Worm (Caenorhabditis elegans) whole organism, young adult: ENCODE results near the gene irld-34.

ENCODE experiments used
- B0035.1 ChIP-seq: sonication (generic microtip); optimal IDR thresholded peaks from 2 replicates; lab custom pipeline; 2016; ENCODE audit warnings: missing genetic modification characterization, mild to moderate bottlenecking, missing compliant biosample characterization, missing genotype, missing genetic modification reagents
- B0336.3 ChIP-seq: fragments of 200-800 bp; sonication (Bioruptor generic); IDR thresholded peaks from 2 replicates; pipeline ENCODE4 v1.3.6; 2022; ENCODE audit warnings: missing genetic modification characterization, missing compliant biosample characterization
- C06A6.2 ChIP-seq: fragments of 200-800 bp; sonication (Bioruptor generic); conservative IDR thresholded peaks from 2 replicates; pipeline ENCODE4 v1.3.6; 2022; ENCODE audit warnings: missing genetic modification characterization, missing compliant biosample characterization
- F49E8.2 ChIP-seq: sonication (generic microtip); optimal IDR thresholded peaks from 3 replicates; lab custom pipeline; 2017; ENCODE audit warnings: missing genetic modification characterization, mild to moderate bottlenecking, missing compliant biosample characterization, antibody characterized with exemption, moderate library complexity; ENCODE audit not compliant: insufficient read depth
- F52B5.7 ChIP-seq: sonication (generic microtip); optimal IDR thresholded peaks from 2 replicates; lab custom pipeline; 2016; ENCODE audit warnings: mild to moderate bottlenecking, missing genetic modification characterization, missing compliant biosample characterization
- F57C9.4 ChIP-seq: sonication (generic microtip); optimal IDR thresholded peaks from 2 replicates; lab custom pipeline; 2017; ENCODE audit warnings: mild to moderate bottlenecking, missing genetic modification characterization, missing compliant biosample characterization
- T26A5.8 ChIP-seq: sonication (generic microtip); optimal IDR thresholded peaks from 2 replicates; lab custom pipeline; 2016; ENCODE audit warnings: missing genetic modification characterization, missing compliant biosample characterization
- Y53F4B.3 ChIP-seq: fragments of 200-800 bp; sonication (Bioruptor generic); IDR thresholded peaks from 2 replicates; pipeline ENCODE4 v1.3.6; 2022; ENCODE audit warnings: missing genetic modification reagents, missing genetic modification characterization, missing compliant biosample characterization
- Y53G8AR.9 ChIP-seq: fragments of 200-800 bp; sonication (Bioruptor generic); conservative IDR thresholded peaks from 2 replicates; pipeline ENCODE4 v1.3.6; 2022; ENCODE audit warnings: missing genetic modification reagents, missing genetic modification characterization, missing compliant biosample characterization
- attf-3 ChIP-seq: fragments of 200-800 bp; sonication (Bioruptor generic); conservative IDR thresholded peaks from 2 replicates; pipeline ENCODE4 v1.3.6; 2022; ENCODE audit warnings: missing genetic modification reagents, missing genetic modification characterization, missing compliant biosample characterization
- attf-6 ChIP-seq: fragments of 200-800 bp; sonication (Bioruptor generic); IDR thresholded peaks from 2 replicates; pipeline ENCODE4 v1.3.6; 2022; ENCODE audit warnings: missing genetic modification reagents, missing genetic modification characterization, missing compliant biosample characterization
- ccch-3 ChIP-seq: fragments of 200-800 bp; sonication (Bioruptor generic); optimal IDR thresholded peaks from 2 replicates; lab custom pipeline; 2018; ENCODE audit warnings: mild to moderate bottlenecking, missing genetic modification characterization, missing compliant biosample characterization
- ceh-27 ChIP-seq: fragments of 200-800 bp; sonication (Bioruptor generic); optimal IDR thresholded peaks from 2 replicates; lab custom pipeline; 2018; ENCODE audit warnings: mild to moderate bottlenecking, missing genetic modification characterization, moderate library complexity, missing compliant biosample characterization
- ceh-58 ChIP-seq: fragments of 200-800 bp; sonication (Bioruptor generic); IDR thresholded peaks from 2 replicates; pipeline ENCODE4 v1.3.6; 2022; ENCODE audit warnings: missing genetic modification characterization, missing compliant biosample characterization
- ceh-79 ChIP-seq: sonication (generic microtip); optimal IDR thresholded peaks from 2 replicates; lab custom pipeline; 2017; ENCODE audit warnings: mild to moderate bottlenecking, missing genetic modification characterization, missing compliant biosample characterization
- chd-7 ChIP-seq: sonication (generic microtip); optimal IDR thresholded peaks from 2 replicates; lab custom pipeline; 2016; ENCODE audit warnings: mild to moderate bottlenecking, missing genetic modification characterization, moderate library complexity, missing compliant biosample characterization
- dpff-1 ChIP-seq: sonication (generic microtip); optimal IDR thresholded peaks from 2 replicates; lab custom pipeline; 2017; ENCODE audit warnings: mild to moderate bottlenecking, missing genetic modification characterization, missing compliant biosample characterization
- egl-18 ChIP-seq: fragments of 200-800 bp; sonication (Bioruptor generic); IDR thresholded peaks from 2 replicates; pipeline ENCODE4 v1.3.6; 2022; ENCODE audit warnings: missing genetic modification reagents, missing genetic modification characterization, missing compliant biosample characterization
- egrh-3 ChIP-seq: fragments of 200-800 bp; sonication (Bioruptor generic); IDR thresholded peaks from 2 replicates; pipeline ENCODE4 v1.3.6; 2022; ENCODE audit warnings: missing genetic modification reagents, missing genetic modification characterization, missing compliant biosample characterization
- ekl-4 ChIP-seq: fragments of 200-800 bp; sonication (Bioruptor generic); IDR thresholded peaks from 2 replicates; pipeline ENCODE4 v1.3.6; 2022; ENCODE audit warnings: missing genetic modification reagents, missing genetic modification characterization, missing compliant biosample characterization
- fkh-3 ChIP-seq: sonication (generic microtip); optimal IDR thresholded peaks from 2 replicates; lab custom pipeline; 2016; ENCODE audit warnings: mild to moderate bottlenecking, missing genetic modification characterization, missing compliant biosample characterization
- gei-17 ChIP-seq: fragments of 200-800 bp; sonication (Bioruptor generic); optimal IDR thresholded peaks from 2 replicates; lab custom pipeline; 2018; ENCODE audit warnings: mild to moderate bottlenecking, missing genetic modification characterization, missing compliant biosample characterization
- hlh-26 ChIP-seq: fragments of 200-800 bp; sonication (Bioruptor generic); conservative IDR thresholded peaks from 2 replicates; pipeline ENCODE4 v1.3.6; 2022; ENCODE audit warnings: missing genetic modification reagents, missing genetic modification characterization, missing compliant biosample characterization
- lin-26 ChIP-seq: fragments of 200-800 bp; sonication (Bioruptor generic); IDR thresholded peaks from 2 replicates; pipeline ENCODE4 v1.3.6; 2022; ENCODE audit warnings: missing genetic modification reagents, missing genetic modification characterization, missing compliant biosample characterization
- lin-35 ChIP-seq, 3 experiments: fragments of 150-350 bp in 2 of 3; sonication (generic microtip) in 1 of 3; optimal IDR thresholded peaks; 2 replicates each; lab custom pipeline; 2014 to 2018; ENCODE audit warnings: missing biosample characterization in 3 of 3, missing genetic modification characterization in 3 of 3, missing genetic modification reagents in 3 of 3
- madf-10 ChIP-seq: sonication (generic microtip); optimal IDR thresholded peaks from 2 replicates; lab custom pipeline; 2016; ENCODE audit warnings: mild to moderate bottlenecking, missing genetic modification characterization, missing compliant biosample characterization
- madf-8 ChIP-seq: fragments of 200-800 bp; sonication (Bioruptor generic); conservative IDR thresholded peaks from 2 replicates; pipeline ENCODE4 v1.3.6; 2022; ENCODE audit warnings: missing genetic modification reagents, missing genetic modification characterization, missing compliant biosample characterization
- mxl-1 ChIP-seq: sonication (generic microtip); optimal IDR thresholded peaks from 2 replicates; lab custom pipeline; 2016; ENCODE audit warnings: missing genetic modification characterization, missing compliant biosample characterization
- nhr-179 ChIP-seq: sonication (generic microtip); optimal IDR thresholded peaks from 2 replicates; lab custom pipeline; 2016; ENCODE audit warnings: mild to moderate bottlenecking, missing genetic modification characterization, missing compliant biosample characterization
- pbrm-1 ChIP-seq: fragments of 200-800 bp; sonication (Bioruptor generic); IDR thresholded peaks from 2 replicates; pipeline ENCODE4 v1.3.6; 2022; ENCODE audit warnings: missing genetic modification reagents, missing genetic modification characterization, missing compliant biosample characterization
- rec-8 ChIP-seq, 2 experiments: sonication (generic microtip); optimal IDR thresholded peaks; 2 replicates each; lab custom pipeline; 2016; ENCODE audit warnings: mild to moderate bottlenecking in 2 of 2, missing genetic modification characterization in 2 of 2, missing genetic modification reagents in 2 of 2, missing genotype in 2 of 2, missing biosample characterization in 1 of 2, missing compliant biosample characterization in 1 of 2, moderate library complexity in 1 of 2
- repo-1 ChIP-seq: sonication (generic microtip); optimal IDR thresholded peaks from 2 replicates; lab custom pipeline; 2017; ENCODE audit warnings: mild to moderate bottlenecking, missing genetic modification characterization, missing compliant biosample characterization
- snpc-1.1 ChIP-seq: sonication (generic microtip); optimal IDR thresholded peaks from 2 replicates; lab custom pipeline; 2017; ENCODE audit warnings: missing genetic modification characterization, mild to moderate bottlenecking, missing compliant biosample characterization, antibody characterized with exemption, moderate library complexity, missing genotype, missing genetic modification reagents; ENCODE audit not compliant: insufficient read depth
- snpc-1.3 ChIP-seq: sonication (generic microtip); optimal IDR thresholded peaks from 2 replicates; lab custom pipeline; 2017; ENCODE audit warnings: missing genetic modification characterization, mild to moderate bottlenecking, missing compliant biosample characterization, antibody characterized with exemption, moderate library complexity, missing genotype, missing genetic modification reagents; ENCODE audit not compliant: insufficient read depth
- sptf-2 ChIP-seq: fragments of 200-800 bp; sonication (Bioruptor generic); optimal IDR thresholded peaks from 2 replicates; lab custom pipeline; 2018; ENCODE audit warnings: mild to moderate bottlenecking, missing genetic modification characterization, missing compliant biosample characterization
- unc-62 ChIP-seq: fragments of 150-350 bp; optimal IDR thresholded peaks from 2 replicates; lab custom pipeline; 2014; ENCODE audit warnings: missing biosample characterization, missing genetic modification reagents, missing genetic modification characterization
- zfh-2 ChIP-seq: fragments of 200-800 bp; sonication (Bioruptor generic); conservative IDR thresholded peaks from 2 replicates; pipeline ENCODE4 v1.3.6; 2022; ENCODE audit warnings: missing genetic modification reagents, missing genetic modification characterization, missing compliant biosample characterization
- ztf-26 ChIP-seq: sonication (generic microtip); optimal IDR thresholded peaks from 2 replicates; lab custom pipeline; 2017; ENCODE audit warnings: missing genetic modification characterization, missing compliant biosample characterization

Gene irld-34

ce11 chrIII:9199605-9200004, 44.7 kb downstream of the irld-34 start, which contains the start of gene ZC84.6:
TSS of gene ZC84.6 (minus strand) at chrIII:9199705.
- TF ChIP-seq ztf-26 (tag; lab: Kevin White, UChicago) (no peak), nhr-179 (tag; lab: Kevin White, UChicago) (no peak), mxl-1 (tag; lab: Kevin White, UChicago) (no peak), madf-10 (no peak), lin-35 (GFP tag; optimal IDR thresholded peaks at IDR 0.05; lab: Kevin White, UChicago) (no peak), chd-7 (tag; lab: Kevin White, UChicago) (no peak), gei-17 (no peak), F49E8.2 (tag; lab: Kevin White, UChicago) (no peak), Y53G8AR.9 (GFP tag; lab: Robert Waterston, UW) (no peak), fkh-3 (no peak), hlh-26 (GFP tag; lab: Robert Waterston, UW) (no peak)

- TF ChIP-seq madf-8 (GFP tag; lab: Robert Waterston, UW) (no peak), egrh-3 (GFP tag; lab: Robert Waterston, UW) (no peak), repo-1 (tag; lab: Kevin White, UChicago) (no peak), Y53F4B.3 (GFP tag; lab: Robert Waterston, UW) (no peak), snpc-1.1 (tag; lab: Kevin White, UChicago) (no peak), zfh-2 (no peak), ceh-79 (tag; lab: Kevin White, UChicago) (no peak), Y53G8AR.9 (GFP tag; lab: Robert Waterston, UW) (no peak), C06A6.2 (no peak), sptf-2 (GFP tag; lab: Kevin White, UChicago) (no peak), B0336.3 (GFP tag; lab: Robert Waterston, UW) (no peak), ceh-27 (no peak)
These were observed 47.1 kb downstream of the irld-34 start for ce11 chrIII:9201977-9202376.

- TF ChIP-seq ekl-4, result no peak
- TF ChIP-seq madf-10, result no peak
- TF ChIP-seq attf-3, result no peak
- TF ChIP-seq F52B5.7 (tag; lab: Kevin White, UChicago), result no peak
- TF ChIP-seq ccch-3 (GFP tag; lab: Kevin White, UChicago), result no peak
- TF ChIP-seq dpff-1, result no peak
- no peak for TF ChIP-seq lin-26 (GFP tag; lab: Robert Waterston, UW)
- TF ChIP-seq egl-18, result no peak
- TF ChIP-seq ceh-58, result no peak
- TF ChIP-seq B0035.1, result no peak
- no peak for TF ChIP-seq pbrm-1
- TF ChIP-seq unc-62 (GFP tag; lab: Kevin White, UChicago), result no peak
- no peak for TF ChIP-seq F57C9.4 (tag; lab: Kevin White, UChicago)
- TF ChIP-seq snpc-1.3 (tag; lab: Kevin White, UChicago), result no peak
- no peak for TF ChIP-seq T26A5.8 (tag; lab: Kevin White, UChicago)
- TF ChIP-seq rec-8 (tag; optimal IDR thresholded peaks at IDR 0.05; lab: Kevin White, UChicago), result no peak
- no peak for TF ChIP-seq attf-6
- TF ChIP-seq, all 124 proteins: peak for 0
These were observed 51.3 kb downstream of the irld-34 start, which contains the start of gene ZC84.1 for ce11 chrIII:9206185-9206584. TSS of gene ZC84.1 (minus strand) at chrIII:9206285.
